Fruit fly (Drosophila melanogaster) whole organism, prepupa: ENCODE data around the gene CG13364.

Source experiments
- CG11902 ChIP-seq: fragments of 200-800 bp; sonication (Bioruptor generic); optimal IDR thresholded peaks from 3 replicates; lab custom pipeline; 2016; ENCODE audit warnings: missing biosample characterization, missing genetic modification characterization
- CG16779 ChIP-seq: fragments of 200-800 bp; sonication (Bioruptor generic); optimal IDR thresholded peaks from 3 replicates; lab custom pipeline; 2017; ENCODE audit warnings: missing biosample characterization, mild to moderate bottlenecking, missing genetic modification characterization
- CG31627 ChIP-seq: fragments of 200-800 bp; sonication (Bioruptor generic); optimal IDR thresholded peaks from 3 replicates; lab custom pipeline; 2016; ENCODE audit warnings: missing biosample characterization, missing genetic modification characterization
- CG6276 ChIP-seq: fragments of 200-800 bp; sonication (Bioruptor generic); optimal IDR thresholded peaks from 2 replicates; lab custom pipeline; 2017; ENCODE audit warnings: missing biosample characterization, mild to moderate bottlenecking, missing genetic modification characterization
- CG8119 ChIP-seq: fragments of 200-800 bp; sonication (Bioruptor generic); IDR thresholded peaks from 3 replicates; pipeline ENCODE4 v1.3.6; 2022; ENCODE audit warnings: missing biosample characterization, missing genetic modification characterization
- Gug ChIP-seq: fragments of 200-800 bp; sonication (Bioruptor generic); IDR thresholded peaks from 2 replicates; pipeline ENCODE4 v1.3.6; 2022; ENCODE audit warnings: missing biosample characterization, missing genetic modification characterization
- Hr39 ChIP-seq: fragments of 200-800 bp; sonication (Bioruptor generic); optimal IDR thresholded peaks from 2 replicates; lab custom pipeline; 2016; ENCODE audit warnings: missing biosample characterization, missing genetic modification characterization
- fd59A ChIP-seq: fragments of 200-800 bp; sonication (Bioruptor generic); optimal IDR thresholded peaks from 2 replicates; lab custom pipeline; 2017; ENCODE audit warnings: missing biosample characterization, mild to moderate bottlenecking, missing genetic modification characterization, missing genetic modification reagents
- svp ChIP-seq: fragments of 200-800 bp; sonication (Bioruptor generic); peaks from one replicate; lab custom pipeline; 2016; ENCODE audit warnings: missing biosample characterization, missing genetic modification characterization

DNA sequence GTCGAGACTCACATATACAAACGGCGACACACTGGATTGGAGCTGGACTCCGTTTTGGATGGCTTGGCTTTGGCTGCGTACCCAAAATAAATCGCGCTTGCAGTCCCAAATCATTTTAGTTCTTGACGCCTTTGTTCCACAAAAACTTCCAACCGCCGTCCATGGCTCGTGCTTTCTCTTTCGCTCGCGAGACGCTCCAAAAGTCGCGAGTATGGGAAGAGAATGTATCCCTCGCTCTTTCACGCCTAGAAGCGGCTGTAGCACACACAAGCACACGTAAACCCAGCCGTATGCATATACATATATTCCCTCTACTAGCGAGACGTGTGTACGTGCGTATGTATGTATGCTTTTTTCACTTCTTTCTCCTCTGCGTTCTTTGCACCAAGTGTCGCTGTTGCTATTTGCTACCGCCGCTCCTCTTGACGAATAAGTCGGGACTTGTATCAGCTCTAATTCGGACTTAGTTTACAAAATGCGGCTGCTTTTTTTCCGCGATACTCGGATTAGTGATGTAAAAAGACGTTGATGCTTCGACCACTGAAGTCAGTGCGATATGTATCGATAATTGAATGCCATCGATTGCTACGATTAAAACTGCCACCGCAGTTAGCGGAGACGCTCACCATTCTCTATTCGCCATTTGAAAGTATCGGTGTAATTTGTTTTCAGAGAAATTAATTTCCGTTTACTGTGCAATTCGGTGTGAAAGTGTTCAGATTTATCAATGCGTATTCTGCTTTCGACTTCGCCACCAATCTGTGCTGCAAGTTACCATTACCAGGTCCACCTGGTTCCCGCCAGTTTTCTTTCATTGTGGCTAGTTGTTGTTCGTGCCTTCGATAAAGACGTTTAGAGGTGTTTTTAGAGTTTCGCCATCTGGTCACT is 30.7 kb upstream of the CG13364 start, which contains the start of the genes Hmt4-20 and SkpA:
- TF ChIP-seq CG16779 (tag; lab: Kevin White, UChicago) (no peak), Hr39 (no peak), CG31627 (GFP tag; lab: Kevin White, UChicago) (no peak), Gug (no peak), CG8119 (GFP tag; lab: Robert Waterston, UW) (no peak), svp (peak; percentile 55), fd59A (GFP tag; lab: Kevin White, UChicago) (no peak), CG11902 (no peak), CG6276 (GFP tag; lab: Kevin White, UChicago) (no peak)
